Worm (Caenorhabditis elegans): ENCODE measurements around the gene K10H10.6.

ce11 chrII:14528233-14528802 lies 25.2 kb downstream of the K10H10.6 start, which contains the start of the genes F57C2.5 and spat-1:
- TF ChIP-seq flt-1 (GFP tag; IDR thresholded peaks at IDR 0.05) (no peak), ama-1 (optimal IDR thresholded peaks at IDR 0.05) (no peak), ceh-36 (tag; optimal IDR thresholded peaks at IDR 0.05) (no peak)
